Comparison of ENCODE assay signal across 3 fruit fly cellular contexts in the genomic region with DNA sequence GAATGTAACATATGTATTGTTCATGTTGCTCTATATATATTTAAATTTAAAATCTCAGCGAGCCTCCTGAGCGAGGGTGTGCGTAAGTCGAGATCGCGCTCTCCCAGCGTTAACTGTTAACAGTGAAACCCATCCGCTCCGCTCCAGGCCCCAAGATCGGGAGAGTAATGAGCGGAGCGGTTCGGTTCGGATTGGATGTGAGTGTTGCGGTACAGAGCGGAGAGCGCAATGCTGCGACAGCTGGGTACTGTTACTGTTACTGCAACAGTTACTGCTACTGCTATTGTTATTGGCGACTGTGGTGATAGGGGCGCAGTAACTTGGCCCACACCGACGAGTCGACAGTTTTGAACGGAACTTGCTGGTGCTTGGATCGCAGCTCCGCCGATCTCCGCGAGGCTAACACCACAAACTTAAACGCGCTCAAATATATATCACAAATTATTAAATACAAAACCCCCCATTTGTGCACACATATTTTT.
TF ChIP-seq lines count a peak whose summit lies in the region.

Pvf1 (plus strand) TSS at position 312 of the 482 bp plus-strand sequence.

TF ChIP-seq in whole organism, adult, 20 proteins besides CTCF, POLR2A, EP300 and RAD21 (continued from another document):
- TF ChIP-seq Clk (GFP tag; optimal IDR thresholded peaks at IDR 0.05; lab: Kevin White, UChicago) (no peak), CG33017 (tag; optimal IDR thresholded peaks at IDR 0.05; lab: Kevin White, UChicago) (no peak), CG12768 (GFP tag; optimal IDR thresholded peaks at IDR 0.05; lab: Kevin White, UChicago) (peak; percentile 5)

TF ChIP-seq in whole organism, embryonic, 481 proteins besides CTCF, POLR2A, EP300 and RAD21 (continued from another document and continues in another):
- TF ChIP-seq bcd (GFP tag; optimal IDR thresholded peaks at IDR 0.05; lab: Kevin White, UChicago) (no peak), vfl (GFP tag; optimal IDR thresholded peaks at IDR 0.05; lab: Kevin White, UChicago) (no peak), Fer2 (tag; optimal IDR thresholded peaks at IDR 0.05; lab: Kevin White, UChicago) (no peak), CG11456 (GFP tag; IDR thresholded peaks at IDR 0.05; lab: Robert Waterston, UW) (no peak), CG4617 (GFP tag; optimal IDR thresholded peaks at IDR 0.05; lab: Kevin White, UChicago; ENCODE audit: borderline replicate concordance) (no peak), CG34376 (GFP tag; optimal IDR thresholded peaks at IDR 0.05; lab: Kevin White, UChicago) (peak; percentile 34), CG18619 (GFP tag; optimal IDR thresholded peaks at IDR 0.05; lab: Kevin White, UChicago) (no peak), CG13287 (GFP tag; IDR thresholded peaks at IDR 0.05; lab: Robert Waterston, UW; ENCODE audit: partially characterized antibody) (peak; percentile 20; the same call in 1 of the 2 replicates), CG9932 (GFP tag; IDR thresholded peaks at IDR 0.05; lab: Robert Waterston, UW) (no peak), CG33213 (GFP tag; optimal IDR thresholded peaks at IDR 0.05; lab: Kevin White, UChicago) (no peak), CG4854 (GFP tag; optimal IDR thresholded peaks at IDR 0.05; lab: Kevin White, UChicago) (no peak), Adf1 (GFP tag; IDR thresholded peaks at IDR 0.05; lab: Robert Waterston, UW) (peak; percentile 25; the same call in 1 of the 2 replicates), CG3065 (GFP tag; optimal IDR thresholded peaks at IDR 0.05; lab: Kevin White, UChicago) (no peak), Max (GFP tag; optimal IDR thresholded peaks at IDR 0.05; lab: Kevin White, UChicago) (no peak), zen2 (GFP tag; IDR thresholded peaks at IDR 0.05; lab: Robert Waterston, UW; ENCODE audit: partially characterized antibody) (no peak), D (optimal IDR thresholded peaks at IDR 0.05; lab: Kevin White, UChicago) (no peak), D (GFP tag; optimal IDR thresholded peaks at IDR 0.05; lab: Kevin White, UChicago) (no peak), Xbp1 (GFP tag; optimal IDR thresholded peaks at IDR 0.05; lab: Kevin White, UChicago) (no peak), CG32532 (GFP tag; IDR thresholded peaks at IDR 0.05; lab: Robert Waterston, UW) (peak; percentile 55; the same call in 1 of the 2 replicates), Fer1 (GFP tag; optimal IDR thresholded peaks at IDR 0.05; lab: Kevin White, UChicago) (peak; percentile 31), CG2875 (GFP tag; optimal IDR thresholded peaks at IDR 0.05; lab: Kevin White, UChicago) (no peak), CG10959 (GFP tag; IDR thresholded peaks at IDR 0.05; lab: Robert Waterston, UW) (no peak), CG32772 (GFP tag; IDR thresholded peaks at IDR 0.05; lab: Robert Waterston, UW) (no peak), gro (GFP tag; optimal IDR thresholded peaks at IDR 0.05; lab: Kevin White, UChicago) (no peak), cad (GFP tag; optimal IDR thresholded peaks at IDR 0.05; lab: Kevin White, UChicago) (no peak), CG6765 (GFP tag; optimal IDR thresholded peaks at IDR 0.05; lab: Kevin White, UChicago) (peak; percentile 13), Nf-YC (tag; optimal IDR thresholded peaks at IDR 0.05; lab: Kevin White, UChicago) (peak; percentile 34), chm (GFP tag; IDR thresholded peaks at IDR 0.05; lab: Robert Waterston, UW) (peak; percentile 44; the same call in 1 of the 2 replicates), Meics (GFP tag; optimal IDR thresholded peaks at IDR 0.05; lab: Kevin White, UChicago) (peak; percentile 1), tx (GFP tag; optimal IDR thresholded peaks at IDR 0.05; lab: Kevin White, UChicago) (no peak), Xrp1 (GFP tag; IDR thresholded peaks at IDR 0.05; lab: Robert Waterston, UW) (peak; percentile 29; the same call in 1 of the 2 replicates), kay (GFP tag; optimal IDR thresholded peaks at IDR 0.05; lab: Kevin White, UChicago) (no peak), exex (tag; optimal IDR thresholded peaks at IDR 0.05; lab: Kevin White, UChicago) (no peak), rib (GFP tag; IDR thresholded peaks at IDR 0.05; lab: Robert Waterston, UW) (no peak), her (GFP tag; optimal IDR thresholded peaks at IDR 0.05; lab: Kevin White, UChicago) (no peak), wor (GFP tag; IDR thresholded peaks at IDR 0.05; lab: Robert Waterston, UW) (no peak), Jarid2 (GFP tag; optimal IDR thresholded peaks at IDR 0.05; lab: Kevin White, UChicago) (peak; percentile 80), Bdp1 (GFP tag; optimal IDR thresholded peaks at IDR 0.05; lab: Kevin White, UChicago) (no peak), abd-A (tag; optimal IDR thresholded peaks at IDR 0.05; lab: Kevin White, UChicago) (no peak), corto (GFP tag; optimal IDR thresholded peaks at IDR 0.05; lab: Kevin White, UChicago) (no peak), nom (GFP tag; optimal IDR thresholded peaks at IDR 0.05; lab: Kevin White, UChicago) (peak; percentile 64), gsb (GFP tag; IDR thresholded peaks at IDR 0.05; lab: Robert Waterston, UW) (no peak), ind (GFP tag; optimal IDR thresholded peaks at IDR 0.05; lab: Kevin White, UChicago) (no peak), CG1603 (tag; optimal IDR thresholded peaks at IDR 0.05; lab: Kevin White, UChicago) (no peak), Six4 (GFP tag; optimal IDR thresholded peaks at IDR 0.05; lab: Kevin White, UChicago) (no peak), CG34422 (GFP tag; IDR thresholded peaks at IDR 0.05; lab: Robert Waterston, UW) (peak; percentile 45; the same call in 1 of the 3 replicates), CG34224 (GFP tag; IDR thresholded peaks at IDR 0.05; lab: Robert Waterston, UW; ENCODE audit: partially characterized antibody) (no peak; the same call in 2 of the 3 replicates), chif (GFP tag; optimal IDR thresholded peaks at IDR 0.05; lab: Kevin White, UChicago) (no peak), maf-S (GFP tag; optimal IDR thresholded peaks at IDR 0.05; lab: Kevin White, UChicago) (no peak), HmgZ (tag; optimal IDR thresholded peaks at IDR 0.05; lab: Kevin White, UChicago) (peak; percentile 25), oc (tag; optimal IDR thresholded peaks at IDR 0.05; lab: Kevin White, UChicago) (no peak), HmgD (GFP tag; optimal IDR thresholded peaks at IDR 0.05; lab: Kevin White, UChicago) (no peak), CG13424 (tag; optimal IDR thresholded peaks at IDR 0.05; lab: Kevin White, UChicago) (no peak), CG1602 (GFP tag; optimal IDR thresholded peaks at IDR 0.05; lab: Kevin White, UChicago) (no peak), kah (GFP tag; optimal IDR thresholded peaks at IDR 0.05; lab: Kevin White, UChicago) (no peak), Nf-YB (GFP tag; optimal IDR thresholded peaks at IDR 0.05; lab: Kevin White, UChicago) (peak; percentile 23), CG30403 (GFP tag; optimal IDR thresholded peaks at IDR 0.05; lab: Kevin White, UChicago) (no peak), CG10147 (GFP tag; optimal IDR thresholded peaks at IDR 0.05; lab: Kevin White, UChicago) (no peak), grn (GFP tag; optimal IDR thresholded peaks at IDR 0.05; lab: Kevin White, UChicago) (no peak), CG43689 (GFP tag; IDR thresholded peaks at IDR 0.05; lab: Robert Waterston, UW) (no peak), pan (optimal IDR thresholded peaks at IDR 0.05; lab: Kevin White, UChicago) (no peak), pan (GFP tag; optimal IDR thresholded peaks at IDR 0.05 in 1 of 2, IDR thresholded peaks at IDR 0.05 in 1 of 2) (no peak)

TF ChIP-seq in whole organism, prepupa, 60 proteins besides CTCF, POLR2A, EP300 and RAD21 (continued from another document):
- TF ChIP-seq lz (GFP tag; optimal IDR thresholded peaks at IDR 0.05; lab: Kevin White, UChicago): peak; percentile 25
- peak; percentile 18 for TF ChIP-seq Sox102F (GFP tag; optimal IDR thresholded peaks at IDR 0.05; lab: Kevin White, UChicago)
- TF ChIP-seq Blimp-1 (GFP tag; optimal IDR thresholded peaks at IDR 0.05; lab: Kevin White, UChicago): no peak
- TF ChIP-seq Met (GFP tag; optimal IDR thresholded peaks at IDR 0.05; lab: Kevin White, UChicago): peak; percentile 10
- peak; percentile 31 for TF ChIP-seq Smox (GFP tag; optimal IDR thresholded peaks at IDR 0.05; lab: Kevin White, UChicago)
